Worm (Caenorhabditis elegans) whole organism, L1 larva: ENCODE measurements around the gene str-188.
A peak's percentile ranks its signal among the peaks of the same experiment; 100 is the strongest.

Experiments used
- C04F5.9 ChIP-seq: sonication (generic microtip); optimal IDR thresholded peaks from 2 replicates; lab custom pipeline; 2016; ENCODE audit warnings: missing genetic modification characterization, missing compliant biosample characterization
- F16B12.6 ChIP-seq: fragments of 150-350 bp; optimal IDR thresholded peaks from 2 replicates; lab custom pipeline; 2014; ENCODE audit warnings: missing biosample characterization, missing genetic modification characterization
- Y116A8C.19 ChIP-seq: sonication (generic microtip); optimal IDR thresholded peaks from 2 replicates; lab custom pipeline; 2016; ENCODE audit warnings: missing compliant biosample characterization, missing genetic modification characterization, borderline replicate concordance
- aha-1 ChIP-seq: fragments of 150-350 bp; optimal IDR thresholded peaks from 2 replicates; lab custom pipeline; 2014; ENCODE audit warnings: missing biosample characterization, missing genetic modification characterization
- alr-1 ChIP-seq: fragments of 200-800 bp; sonication (Bioruptor generic); optimal IDR thresholded peaks from 2 replicates; lab custom pipeline; 2018; ENCODE audit warnings: borderline replicate concordance, mild to moderate bottlenecking, missing genetic modification characterization, missing compliant biosample characterization
- ceh-63 ChIP-seq: fragments of 200-800 bp; sonication (Bioruptor generic); optimal IDR thresholded peaks from 2 replicates; lab custom pipeline; 2018; ENCODE audit warnings: mild to moderate bottlenecking, missing genetic modification characterization, missing compliant biosample characterization
- ceh-8 ChIP-seq: fragments of 200-800 bp; sonication (Bioruptor generic); optimal IDR thresholded peaks from 2 replicates; lab custom pipeline; 2018; ENCODE audit warnings: mild to moderate bottlenecking, missing genetic modification characterization, moderate library complexity, missing compliant biosample characterization
- ceh-88 ChIP-seq: fragments of 200-800 bp; sonication (Bioruptor generic); IDR thresholded peaks from 2 replicates; pipeline ENCODE4 v1.3.6; 2022; ENCODE audit warnings: missing genetic modification characterization, missing compliant biosample characterization
- ceh-90 ChIP-seq: sonication (generic microtip); optimal IDR thresholded peaks from 2 replicates; lab custom pipeline; 2016; ENCODE audit warnings: missing genetic modification characterization, missing compliant biosample characterization
- dsc-1 ChIP-seq: sonication (generic microtip); optimal IDR thresholded peaks from 2 replicates; lab custom pipeline; 2016; ENCODE audit warnings: mild to moderate bottlenecking, missing genetic modification characterization, missing compliant biosample characterization
- efl-1 ChIP-seq, 4 experiments: fragments of 150-350 bp; optimal IDR thresholded peaks in 3 of 4; peaks in 1 of 4; 1 replicate in 1 of 4; 2 replicates in 3 of 4; lab custom pipeline; 2014; ENCODE audit warnings: missing biosample characterization in 2 of 4, missing genetic modification characterization in 2 of 4, missing genetic modification reagents in 2 of 4
- egl-27 ChIP-seq, 2 experiments: fragments of 150-350 bp in 1 of 2; sonication (generic microtip); optimal IDR thresholded peaks; 3 replicates each; lab custom pipeline; 2017 to 2018; ENCODE audit warnings: missing biosample characterization in 2 of 2, missing genetic modification characterization in 2 of 2, missing genetic modification reagents in 2 of 2
- elt-3 ChIP-seq, 6 experiments: fragments of 150-350 bp in 1 of 6; sonication (generic microtip); optimal IDR thresholded peaks; 2 replicates each; lab custom pipeline; 2017 to 2018; ENCODE audit warnings: missing biosample characterization in 6 of 6, missing genetic modification characterization in 6 of 6, inconsistent platforms in 1 of 6
- ets-5 ChIP-seq: fragments of 200-800 bp; sonication (Bioruptor generic); IDR thresholded peaks from 2 replicates; pipeline ENCODE4 v1.3.6; 2022; ENCODE audit warnings: missing genetic modification characterization, missing compliant biosample characterization
- fkh-10 ChIP-seq: sonication (generic microtip); optimal IDR thresholded peaks from 2 replicates; lab custom pipeline; 2017; ENCODE audit warnings: missing biosample characterization, missing genetic modification reagents, missing genetic modification characterization
- grh-1 ChIP-seq: fragments of 200-800 bp; sonication (Bioruptor generic); IDR thresholded peaks from 2 replicates; pipeline ENCODE4 v1.3.6; 2022; ENCODE audit warnings: missing genetic modification reagents, missing genetic modification characterization, missing compliant biosample characterization
- irx-1 ChIP-seq: sonication (generic microtip); optimal IDR thresholded peaks from 2 replicates; lab custom pipeline; 2016; ENCODE audit warnings: missing genetic modification characterization, missing compliant biosample characterization
- isw-1 ChIP-seq: fragments of 200-800 bp; sonication (Bioruptor generic); IDR thresholded peaks from 2 replicates; pipeline ENCODE4 v1.3.6; 2022; ENCODE audit warnings: missing genetic modification characterization, missing compliant biosample characterization
- lin-15B ChIP-seq: fragments of 150-350 bp; sonication (generic microtip); optimal IDR thresholded peaks from 3 replicates; lab custom pipeline; 2014; ENCODE audit warnings: missing biosample characterization, missing genetic modification characterization
- lin-35 ChIP-seq, 2 experiments: fragments of 150-350 bp; optimal IDR thresholded peaks; 2 replicates each; lab custom pipeline; 2014; ENCODE audit warnings: missing biosample characterization in 2 of 2, missing genetic modification characterization in 2 of 2, missing genetic modification reagents in 2 of 2
- lin-39 ChIP-seq: fragments of 150-350 bp; optimal IDR thresholded peaks from 2 replicates; lab custom pipeline; 2014; ENCODE audit warnings: missing biosample characterization, missing genetic modification reagents, missing genetic modification characterization
- lir-3 ChIP-seq: sonication (generic microtip); optimal IDR thresholded peaks from 2 replicates; lab custom pipeline; 2016; ENCODE audit warnings: mild to moderate bottlenecking, missing genetic modification characterization, moderate library complexity, missing compliant biosample characterization; ENCODE audit not compliant: poor library complexity
- mdl-1 ChIP-seq, 2 experiments: fragments of 150-350 bp; optimal IDR thresholded peaks; 2 replicates each; lab custom pipeline; 2014 to 2017; ENCODE audit warnings: missing biosample characterization in 2 of 2, missing genetic modification characterization in 2 of 2, inconsistent platforms in 1 of 2
- nhr-11 ChIP-seq: fragments of 150-350 bp; optimal IDR thresholded peaks from 2 replicates; lab custom pipeline; 2014; ENCODE audit warnings: missing biosample characterization, missing genetic modification characterization
- nhr-12 ChIP-seq: sonication (generic microtip); optimal IDR thresholded peaks from 2 replicates; lab custom pipeline; 2017; ENCODE audit warnings: missing biosample characterization, missing genetic modification characterization
- nhr-19 ChIP-seq: fragments of 200-800 bp; sonication (Bioruptor generic); conservative IDR thresholded peaks from 2 replicates; pipeline ENCODE4 v1.3.6; 2022; ENCODE audit warnings: missing genetic modification characterization, missing compliant biosample characterization
- nhr-20 ChIP-seq: sonication (generic microtip); optimal IDR thresholded peaks from 2 replicates; lab custom pipeline; 2016; ENCODE audit warnings: mild to moderate bottlenecking, missing genetic modification characterization, missing compliant biosample characterization
- nhr-84 ChIP-seq: sonication (generic microtip); optimal IDR thresholded peaks from 2 replicates; lab custom pipeline; 2017; ENCODE audit warnings: missing biosample characterization, missing genetic modification characterization
- nhr-85 ChIP-seq: sonication (generic microtip); peaks from one replicate; lab custom pipeline; 2016; ENCODE audit warnings: missing genetic modification characterization, inconsistent platforms, missing compliant biosample characterization
- pag-3 ChIP-seq: sonication (generic microtip); optimal IDR thresholded peaks from 2 replicates; lab custom pipeline; 2017; ENCODE audit warnings: missing genetic modification characterization, mild to moderate bottlenecking, missing compliant biosample characterization, antibody characterized with exemption, borderline replicate concordance; ENCODE audit not compliant: insufficient read depth
- pax-3 ChIP-seq: fragments of 200-800 bp; sonication (Bioruptor generic); optimal IDR thresholded peaks from 2 replicates; lab custom pipeline; 2018; ENCODE audit warnings: mild to moderate bottlenecking, missing genetic modification characterization, moderate library complexity, missing compliant biosample characterization
- pqm-1 ChIP-seq: sonication (generic microtip); optimal IDR thresholded peaks from 3 replicates; lab custom pipeline; 2017; ENCODE audit warnings: missing biosample characterization, missing genetic modification characterization
- rnt-1 ChIP-seq: sonication (generic microtip); optimal IDR thresholded peaks from 2 replicates; lab custom pipeline; 2016; ENCODE audit warnings: mild to moderate bottlenecking, missing genetic modification characterization, moderate library complexity, missing compliant biosample characterization
- skn-1 ChIP-seq: fragments of 150-350 bp; optimal IDR thresholded peaks from 2 replicates; lab custom pipeline; 2014; ENCODE audit warnings: missing biosample characterization, missing genetic modification characterization
- snpc-4 ChIP-seq: fragments of 150-350 bp; optimal IDR thresholded peaks from 2 replicates; lab custom pipeline; 2014; ENCODE audit warnings: missing biosample characterization, missing genetic modification characterization
- sox-4 ChIP-seq: sonication (generic microtip); optimal IDR thresholded peaks from 2 replicates; lab custom pipeline; 2016; ENCODE audit warnings: missing genetic modification characterization, missing compliant biosample characterization
- sptf-1 ChIP-seq: fragments of 150-350 bp; optimal IDR thresholded peaks from 2 replicates; lab custom pipeline; 2014; ENCODE audit warnings: missing biosample characterization, missing genetic modification characterization
- swsn-7 ChIP-seq: sonication (generic microtip); optimal IDR thresholded peaks from 2 replicates; lab custom pipeline; 2016; ENCODE audit warnings: missing genetic modification characterization, missing compliant biosample characterization
- tbx-2 ChIP-seq: sonication (generic microtip); optimal IDR thresholded peaks from 2 replicates; lab custom pipeline; 2016; ENCODE audit warnings: missing genetic modification characterization, missing compliant biosample characterization
- unc-98 ChIP-seq: fragments of 200-800 bp; sonication (Bioruptor generic); IDR thresholded peaks from 2 replicates; pipeline ENCODE4 v1.3.6; 2022; ENCODE audit warnings: missing genetic modification characterization, missing compliant biosample characterization
- vab-15 ChIP-seq: sonication (generic microtip); optimal IDR thresholded peaks from 2 replicates; lab custom pipeline; 2017; ENCODE audit warnings: missing genotype, mild to moderate bottlenecking, missing genetic modification characterization, missing compliant biosample characterization
- zag-1 ChIP-seq: fragments of 150-350 bp; optimal IDR thresholded peaks from 2 replicates; lab custom pipeline; 2014; ENCODE audit warnings: missing biosample characterization, missing genetic modification characterization
- zip-4 ChIP-seq: fragments of 200-800 bp; sonication (Bioruptor generic); optimal IDR thresholded peaks from 2 replicates; lab custom pipeline; 2018; ENCODE audit warnings: mild to moderate bottlenecking, missing genetic modification characterization, moderate library complexity, missing compliant biosample characterization
- ztf-11 ChIP-seq, 2 experiments: sonication (generic microtip); optimal IDR thresholded peaks; 2 replicates each; lab custom pipeline; 2016 to 2017; ENCODE audit warnings: missing genetic modification characterization in 2 of 2, missing biosample characterization in 1 of 2, missing compliant biosample characterization in 1 of 2
- ztf-4 ChIP-seq: fragments of 150-350 bp; optimal IDR thresholded peaks from 2 replicates; lab custom pipeline; 2014; ENCODE audit warnings: missing biosample characterization, missing genetic modification characterization

str-188 gene

ce11 chrV:9704399-9704798 is 12.1 kb upstream of the str-188 start (continued):
- TF ChIP-seq nhr-12 (tag; lab: Kevin White, UChicago) (no peak), alr-1 (tag; lab: Kevin White, UChicago) (no peak), lir-3 (no peak), ceh-90 (tag; lab: Kevin White, UChicago) (no peak), snpc-4 (tag; lab: Kevin White, UChicago) (peak; percentile 26), pax-3 (no peak), nhr-85 (tag; lab: Kevin White, UChicago) (peak; percentile 36), grh-1 (GFP tag; lab: Robert Waterston, UW) (no peak), sptf-1 (tag; lab: Kevin White, UChicago) (no peak), lin-39 (tag; lab: Kevin White, UChicago) (no peak), ets-5 (no peak), ztf-4 (tag; lab: Kevin White, UChicago) (no peak), ceh-8 (GFP tag; lab: Kevin White, UChicago) (no peak), pag-3 (tag; lab: Kevin White, UChicago) (no peak), isw-1 (GFP tag; lab: Robert Waterston, UW) (peak; percentile 26; the same call in 1 of the 2 replicates), swsn-7 (tag; lab: Kevin White, UChicago) (no peak), skn-1 (tag; lab: Kevin White, UChicago) (peak; percentile 61), Y116A8C.19 (tag; lab: Kevin White, UChicago) (no peak), nhr-84 (tag; lab: Kevin White, UChicago) (no peak), ztf-11 (tag; optimal IDR thresholded peaks at IDR 0.05; lab: Kevin White, UChicago) (no peak), vab-15 (no peak), tbx-2 (tag; lab: Kevin White, UChicago) (no peak), nhr-11 (no peak), mdl-1 (tag; optimal IDR thresholded peaks at IDR 0.05; lab: Kevin White, UChicago) (peak in 1 of 2 experiments; percentile 17), ceh-63 (no peak), rnt-1 (no peak), aha-1 (tag; lab: Kevin White, UChicago) (no peak), zip-4 (GFP tag; lab: Kevin White, UChicago) (no peak), lin-35 (GFP tag; optimal IDR thresholded peaks at IDR 0.05; lab: Kevin White, UChicago) (peak; percentile 35 to 54), ceh-88 (GFP tag; lab: Robert Waterston, UW) (no peak)

- no peak for TF ChIP-seq egl-27 (tag; optimal IDR thresholded peaks at IDR 0.05; lab: Kevin White, UChicago)
- TF ChIP-seq lin-15B (tag; lab: Kevin White, UChicago), result no peak
- TF ChIP-seq sox-4 (tag; lab: Kevin White, UChicago), result no peak
- TF ChIP-seq nhr-20, result no peak
- TF ChIP-seq pqm-1 (tag; lab: Kevin White, UChicago), result no peak
- TF ChIP-seq unc-98 (GFP tag; lab: Robert Waterston, UW), result no peak
- no peak for TF ChIP-seq fkh-10 (GFP tag; lab: Kevin White, UChicago)
- no peak for TF ChIP-seq zag-1 (tag; lab: Kevin White, UChicago)
- no peak for TF ChIP-seq elt-3 (tag; optimal IDR thresholded peaks at IDR 0.05; lab: Kevin White, UChicago)
- no peak for TF ChIP-seq lin-35 (GFP tag; optimal IDR thresholded peaks at IDR 0.05; lab: Kevin White, UChicago)
- TF ChIP-seq nhr-19 (GFP tag; lab: Robert Waterston, UW), result no peak
- no peak for TF ChIP-seq ceh-63
- TF ChIP-seq C04F5.9 (tag; lab: Kevin White, UChicago), result no peak
- no peak for TF ChIP-seq aha-1 (tag; lab: Kevin White, UChicago)
- TF ChIP-seq dsc-1 (tag; lab: Kevin White, UChicago), result no peak
- no peak for TF ChIP-seq irx-1 (tag; lab: Kevin White, UChicago)
- no peak for TF ChIP-seq ceh-8 (GFP tag; lab: Kevin White, UChicago)
- TF ChIP-seq ets-5, result no peak
- TF ChIP-seq F16B12.6, result no peak
- TF ChIP-seq efl-1 (optimal IDR thresholded peaks at IDR 0.05; lab: Kevin White, UChicago), result no peak
- TF ChIP-seq efl-1 (GFP tag; optimal IDR thresholded peaks at IDR 0.05 in 1 of 2; lab: Kevin White, UChicago), result no peak
Measured at ce11 chrV:9706592-9706991, 9.9 kb upstream of the str-188 start.
